Fruit fly (Drosophila melanogaster): ENCODE data around the gene Hsc70-4.
A peak's percentile ranks its signal among the peaks of the same experiment; 100 is the strongest.

Hsc70-4 gene

DNA sequence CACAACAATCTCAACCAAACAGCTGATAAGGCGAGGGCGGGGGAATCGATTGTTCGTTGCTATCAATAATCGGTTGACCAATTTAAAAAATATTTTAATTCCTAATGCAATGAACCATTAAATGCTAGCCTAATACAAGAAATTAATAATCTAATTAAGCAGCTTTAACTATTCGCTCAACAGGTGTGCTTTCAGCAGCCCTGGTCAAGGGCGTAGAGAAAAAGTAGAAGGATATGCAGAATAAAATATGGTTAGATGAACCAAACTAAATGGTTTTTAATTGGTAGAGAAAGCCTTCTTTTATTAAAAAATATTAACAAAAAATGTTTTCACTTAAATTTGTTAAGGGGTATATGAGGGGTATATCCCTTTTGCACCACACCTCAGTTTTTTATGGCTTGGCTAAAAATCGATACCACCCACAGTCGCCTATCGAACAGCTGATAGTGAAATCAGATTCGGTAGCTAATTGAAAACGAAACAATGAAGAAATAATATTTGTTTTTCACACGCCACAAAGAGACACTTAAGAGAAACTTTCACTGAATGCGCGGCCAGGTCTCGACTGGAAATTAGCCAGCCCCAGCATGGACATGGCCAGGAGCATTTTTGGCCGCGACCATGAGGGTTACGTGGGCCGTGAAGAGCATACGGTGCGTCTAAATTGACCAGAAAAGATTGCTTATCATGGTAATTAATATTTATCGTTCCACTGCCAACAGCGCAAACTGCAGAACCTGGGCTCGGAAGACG lies 23.5 kb upstream of the Hsc70-4 start, which contains the start of the genes SIDL and CG12241 (continued):
- TF ChIP-seq wek (GFP tag; optimal IDR thresholded peaks at IDR 0.05) (no peak), emc (GFP tag; optimal IDR thresholded peaks at IDR 0.05) (peak; percentile 48), Fer1 (GFP tag; optimal IDR thresholded peaks at IDR 0.05) (peak; percentile 79), CG30403 (GFP tag; optimal IDR thresholded peaks at IDR 0.05) (peak; percentile 85), HmgD (GFP tag; optimal IDR thresholded peaks at IDR 0.05) (peak; percentile 26), NC2β (GFP tag; optimal IDR thresholded peaks at IDR 0.05) (peak; percentile 57), Vsx1 (GFP tag; optimal IDR thresholded peaks at IDR 0.05) (peak; percentile 96), lola (GFP tag; optimal IDR thresholded peaks at IDR 0.05) (peak in 1 of 3 experiments; percentile 45), Ptx1 (GFP tag; IDR thresholded peaks at IDR 0.05) (peak; percentile 96), trem (tag; optimal IDR thresholded peaks at IDR 0.05) (peak; percentile 73), CG12391 (tag; optimal IDR thresholded peaks at IDR 0.05) (peak; percentile 72), dimm (GFP tag; IDR thresholded peaks at IDR 0.05) (no peak), Dek (tag; optimal IDR thresholded peaks at IDR 0.05) (peak; percentile 79), Lim3 (GFP tag; IDR thresholded peaks at IDR 0.05) (no peak), sc (optimal IDR thresholded peaks at IDR 0.05) (no peak), sc (GFP tag; optimal IDR thresholded peaks at IDR 0.05) (no peak), CG13287 (GFP tag; IDR thresholded peaks at IDR 0.05; ENCODE audit: partially characterized antibody) (no peak; the same call in 1 of the 2 replicates), ewg (GFP tag; optimal IDR thresholded peaks at IDR 0.05) (no peak), zfh2 (GFP tag; optimal IDR thresholded peaks at IDR 0.05) (peak; percentile 85), Lhr (GFP tag; optimal IDR thresholded peaks at IDR 0.05) (no peak), NK7.1 (GFP tag; optimal IDR thresholded peaks at IDR 0.05) (peak; percentile 73), CG31224 (GFP tag; IDR thresholded peaks at IDR 0.05) (peak; percentile 87), CG43689 (GFP tag; IDR thresholded peaks at IDR 0.05) (no peak), sens (GFP tag) (peak; percentile 98), Dbx (GFP tag; IDR thresholded peaks at IDR 0.05) (peak; percentile 94), Hr78 (GFP tag; optimal IDR thresholded peaks at IDR 0.05) (no peak), abd-A (tag; optimal IDR thresholded peaks at IDR 0.05) (no peak), Taf1 (GFP tag; IDR thresholded peaks at IDR 0.05) (peak; percentile 93), CG8281 (tag; optimal IDR thresholded peaks at IDR 0.05) (no peak), CG2875 (GFP tag; optimal IDR thresholded peaks at IDR 0.05) (no peak), Meics (GFP tag; optimal IDR thresholded peaks at IDR 0.05) (peak; percentile 90), CG1792 (GFP tag; optimal IDR thresholded peaks at IDR 0.05) (peak; percentile 71), CG11696 (GFP tag; IDR thresholded peaks at IDR 0.05) (peak; percentile 88), pzg (GFP tag; optimal IDR thresholded peaks at IDR 0.05) (peak; percentile 34), aop (GFP tag; IDR thresholded peaks at IDR 0.05) (no peak), da (GFP tag; optimal IDR thresholded peaks at IDR 0.05) (no peak), CG1529 (GFP tag; optimal IDR thresholded peaks at IDR 0.05) (no peak), amos (GFP tag; IDR thresholded peaks at IDR 0.05; ENCODE audit: partially characterized antibody) (no peak), CG10321 (GFP tag; IDR thresholded peaks at IDR 0.05) (no peak), CG3726 (GFP tag; IDR thresholded peaks at IDR 0.05) (peak; percentile 79; the same call in 2 of the 3 replicates), Sin3A (optimal IDR thresholded peaks at IDR 0.05) (no peak), Xbp1 (GFP tag; optimal IDR thresholded peaks at IDR 0.05) (peak; percentile 54), tio (GFP tag; optimal IDR thresholded peaks at IDR 0.05) (no peak), pita (GFP tag; optimal IDR thresholded peaks at IDR 0.05) (no peak), kni (GFP tag; optimal IDR thresholded peaks at IDR 0.05) (no peak), CG13123 (GFP tag; optimal IDR thresholded peaks at IDR 0.05) (peak; percentile 18), CG3163 (GFP tag; optimal IDR thresholded peaks at IDR 0.05) (no peak), bbx (GFP tag; IDR thresholded peaks at IDR 0.05; ENCODE audit: partially characterized antibody) (no peak), crp (GFP tag; optimal IDR thresholded peaks at IDR 0.05) (peak; percentile 54 to 91), CG3995 (GFP tag; optimal IDR thresholded peaks at IDR 0.05) (peak; percentile 58)
